Fruit fly (Drosophila melanogaster) whole organism, embryonic: Measurements from ENCODE around the gene nmo.

Experiments used
- Aef1 ChIP-seq: fragments of 200-800 bp; sonication (Bioruptor generic); IDR thresholded peaks from 3 replicates; pipeline ENCODE4 v1.3.6; 2022; ENCODE audit warnings: missing biosample characterization, missing genetic modification characterization
- Atf-2 ChIP-seq: fragments of 200-800 bp; sonication (Bioruptor generic); optimal IDR thresholded peaks from 2 replicates; lab custom pipeline; 2016; ENCODE audit warnings: missing biosample characterization, missing genetic modification characterization
- B-H2 ChIP-seq: fragments of 200-800 bp; sonication (Bioruptor generic); optimal IDR thresholded peaks from 2 replicates; lab custom pipeline; 2018; ENCODE audit warnings: missing biosample characterization, mild to moderate bottlenecking, missing genetic modification characterization
- CG10959 ChIP-seq: fragments of 200-800 bp; sonication (Bioruptor generic); IDR thresholded peaks from 2 replicates; pipeline ENCODE4 v1.3.6; 2022; ENCODE audit warnings: missing biosample characterization, missing genetic modification characterization
- CG12391 ChIP-seq: fragments of 200-800 bp; sonication (Bioruptor generic); optimal IDR thresholded peaks from 3 replicates; lab custom pipeline; 2018; ENCODE audit warnings: missing biosample characterization, mild to moderate bottlenecking, missing genetic modification characterization, moderate library complexity
- CG13123 ChIP-seq: fragments of 200-800 bp; sonication (Bioruptor generic); optimal IDR thresholded peaks from 2 replicates; lab custom pipeline; 2016; ENCODE audit warnings: missing biosample characterization, missing genetic modification characterization
- CG13775 ChIP-seq: fragments of 200-800 bp; sonication (Bioruptor generic); optimal IDR thresholded peaks from 3 replicates; lab custom pipeline; 2017; ENCODE audit warnings: missing biosample characterization, mild to moderate bottlenecking, missing genetic modification characterization
- CG15479 ChIP-seq: fragments of 200-800 bp; sonication (Bioruptor generic); optimal IDR thresholded peaks from 3 replicates; lab custom pipeline; 2019; ENCODE audit warnings: missing biosample characterization, mild to moderate bottlenecking, missing genetic modification characterization, moderate library complexity
- CG1602 ChIP-seq: fragments of 200-800 bp; sonication (Bioruptor generic); optimal IDR thresholded peaks from 3 replicates; lab custom pipeline; 2016; ENCODE audit warnings: missing biosample characterization, missing genetic modification characterization
- CG16779 ChIP-seq: fragments of 200-800 bp; sonication (Bioruptor generic); IDR thresholded peaks from 2 replicates; pipeline ENCODE4 v1.3.6; 2022; ENCODE audit warnings: missing biosample characterization, missing genetic modification characterization
- CG17829 ChIP-seq: fragments of 200-800 bp; optimal IDR thresholded peaks from 2 replicates; lab custom pipeline; 2019; ENCODE audit warnings: missing biosample characterization, mild to moderate bottlenecking, missing genetic modification characterization, moderate library complexity
- CG18764 ChIP-seq: fragments of 200-800 bp; sonication (Bioruptor generic); optimal IDR thresholded peaks from 3 replicates; lab custom pipeline; 2016; ENCODE audit warnings: missing biosample characterization, missing genetic modification characterization
- CG2120 ChIP-seq: fragments of 200-800 bp; sonication (Bioruptor generic); optimal IDR thresholded peaks from 3 replicates; lab custom pipeline; 2016; ENCODE audit warnings: missing biosample characterization, missing genetic modification characterization
- CG3065 ChIP-seq: fragments of 200-800 bp; sonication (Bioruptor generic); optimal IDR thresholded peaks from 2 replicates; lab custom pipeline; 2016; ENCODE audit warnings: missing biosample characterization, missing genetic modification characterization
- CG3163 ChIP-seq: fragments of 200-800 bp; sonication (Bioruptor generic); optimal IDR thresholded peaks from 3 replicates; lab custom pipeline; 2016; ENCODE audit warnings: missing biosample characterization, missing genetic modification characterization
- CG3281 ChIP-seq: fragments of 200-800 bp; sonication (Bioruptor generic); optimal IDR thresholded peaks from 3 replicates; lab custom pipeline; 2017; ENCODE audit warnings: missing biosample characterization, mild to moderate bottlenecking, missing genetic modification characterization
- CG3838 ChIP-seq: fragments of 200-800 bp; sonication (Bioruptor generic); optimal IDR thresholded peaks from 3 replicates; lab custom pipeline; 2016; ENCODE audit warnings: missing biosample characterization, missing genetic modification characterization
- CG4424 ChIP-seq: fragments of 200-800 bp; sonication (Bioruptor generic); optimal IDR thresholded peaks from 3 replicates; lab custom pipeline; 2016; ENCODE audit warnings: missing biosample characterization, missing genetic modification characterization
- CG4820 ChIP-seq: fragments of 200-800 bp; sonication (Bioruptor generic); optimal IDR thresholded peaks from 3 replicates; lab custom pipeline; 2016; ENCODE audit warnings: missing biosample characterization, missing genetic modification characterization
- CG6272 ChIP-seq: fragments of 200-800 bp; sonication (Bioruptor generic); IDR thresholded peaks from 2 replicates; pipeline ENCODE4 v1.3.6; 2022; ENCODE audit warnings: missing biosample characterization, missing genetic modification characterization
- CG7556 ChIP-seq: fragments of 200-800 bp; sonication (Bioruptor generic); optimal IDR thresholded peaks from 2 replicates; lab custom pipeline; 2017; ENCODE audit warnings: missing biosample characterization, mild to moderate bottlenecking, missing genetic modification characterization
- CG9437 ChIP-seq: fragments of 200-800 bp; sonication (Bioruptor generic); optimal IDR thresholded peaks from 2 replicates; lab custom pipeline; 2018; ENCODE audit warnings: missing biosample characterization, mild to moderate bottlenecking, missing genetic modification characterization
- D19A ChIP-seq: fragments of 200-800 bp; optimal IDR thresholded peaks from 3 replicates; lab custom pipeline; 2019; ENCODE audit warnings: missing biosample characterization, mild to moderate bottlenecking, missing genetic modification characterization, moderate library complexity
- Dad ChIP-seq: fragments of 200-800 bp; sonication (Bioruptor generic); optimal IDR thresholded peaks from 3 replicates; lab custom pipeline; 2016; ENCODE audit warnings: missing biosample characterization, missing genetic modification characterization
- Doc3 ChIP-seq: fragments of 200-800 bp; sonication (Bioruptor generic); IDR thresholded peaks from 3 replicates; pipeline ENCODE4 v1.3.6; 2022; ENCODE audit warnings: missing biosample characterization, missing genetic modification characterization; ENCODE audit not compliant: partially characterized antibody
- H15 ChIP-seq: fragments of 200-800 bp; sonication (Bioruptor generic); IDR thresholded peaks from 3 replicates; pipeline ENCODE4 v1.3.6; 2022; ENCODE audit warnings: missing biosample characterization, missing genetic modification characterization
- Mes4 ChIP-seq: fragments of 200-800 bp; sonication (Bioruptor generic); optimal IDR thresholded peaks from 2 replicates; lab custom pipeline; 2016; ENCODE audit warnings: missing biosample characterization, missing genetic modification characterization
- Ptx1 ChIP-seq: fragments of 200-800 bp; sonication (Bioruptor generic); IDR thresholded peaks from 2 replicates; pipeline ENCODE4 v1.3.6; 2022; ENCODE audit warnings: missing biosample characterization, missing genetic modification characterization
- Scr ChIP-seq: fragments of 200-800 bp; sonication (Bioruptor generic); IDR thresholded peaks from 2 replicates; pipeline ENCODE4 v1.3.6; 2022; ENCODE audit warnings: missing biosample characterization, missing genetic modification characterization; ENCODE audit not compliant: partially characterized antibody
- Six4 ChIP-seq: fragments of 200-800 bp; sonication (Bioruptor generic); optimal IDR thresholded peaks from 2 replicates; lab custom pipeline; 2016; ENCODE audit warnings: missing biosample characterization, missing genetic modification characterization
- Sox100B ChIP-seq: fragments of 200-800 bp; sonication (Bioruptor generic); optimal IDR thresholded peaks from 3 replicates; lab custom pipeline; 2018; ENCODE audit warnings: missing biosample characterization, mild to moderate bottlenecking, missing genetic modification characterization
- TFAM ChIP-seq: fragments of 200-800 bp; sonication (Bioruptor generic); optimal IDR thresholded peaks from 2 replicates; lab custom pipeline; 2017; ENCODE audit warnings: missing biosample characterization, missing genetic modification characterization, inconsistent platforms
- bowl ChIP-seq: fragments of 200-800 bp; sonication (Bioruptor generic); IDR thresholded peaks from 2 replicates; pipeline ENCODE4 v1.3.6; 2022; ENCODE audit warnings: missing biosample characterization, missing genetic modification characterization
- br ChIP-seq: fragments of >200 bp; optimal IDR thresholded peaks from 2 replicates; lab custom pipeline; 2017
- dm ChIP-seq: fragments of 200-800 bp; sonication (Bioruptor generic); optimal IDR thresholded peaks from 3 replicates; lab custom pipeline; 2016; ENCODE audit warnings: missing biosample characterization, missing genetic modification characterization
- ems ChIP-seq: fragments of 200-800 bp; sonication (Bioruptor generic); optimal IDR thresholded peaks from 3 replicates; lab custom pipeline; 2016; ENCODE audit warnings: missing biosample characterization, missing genetic modification characterization
- exex ChIP-seq: fragments of 200-800 bp; sonication (Bioruptor generic); optimal IDR thresholded peaks from 4 replicates; lab custom pipeline; 2018; ENCODE audit warnings: missing biosample characterization, mild to moderate bottlenecking, missing genetic modification characterization, moderate library complexity
- fd102C ChIP-seq: fragments of 200-800 bp; sonication (Bioruptor generic); optimal IDR thresholded peaks from 2 replicates; lab custom pipeline; 2018; ENCODE audit warnings: missing biosample characterization, mild to moderate bottlenecking, missing genetic modification characterization, moderate library complexity
- gcm ChIP-seq: fragments of 200-800 bp; sonication (Bioruptor generic); optimal IDR thresholded peaks from 2 replicates; lab custom pipeline; 2019; ENCODE audit warnings: missing biosample characterization, mild to moderate bottlenecking, missing genetic modification characterization, moderate library complexity
- gem ChIP-seq: fragments of 200-800 bp; sonication (Bioruptor generic); optimal IDR thresholded peaks from 2 replicates; lab custom pipeline; 2019; ENCODE audit warnings: missing biosample characterization, mild to moderate bottlenecking, missing genetic modification characterization, moderate library complexity
- insv ChIP-seq, 2 experiments: fragments of 200-800 bp; sonication (Bioruptor generic); optimal IDR thresholded peaks; 3 replicates each; lab custom pipeline; 2016 to 2018; ENCODE audit warnings: missing biosample characterization in 2 of 2, missing genetic modification characterization in 2 of 2
- mirr ChIP-seq: fragments of 200-800 bp; sonication (Bioruptor generic); optimal IDR thresholded peaks from 3 replicates; lab custom pipeline; 2018; ENCODE audit warnings: missing biosample characterization, mild to moderate bottlenecking, missing genetic modification characterization
- prd ChIP-seq, 3 experiments: fragments of >200 bp in 2 of 3; fragments of 200-800 bp in 1 of 3; sonication (Bioruptor generic) in 1 of 3; optimal IDR thresholded peaks in 2 of 3; IDR thresholded peaks in 1 of 3; 2 replicates in 2 of 3; 3 replicates in 1 of 3; pipeline versions ENCODE4 v1.3.6 to Lab custom; 2017 to 2022; ENCODE audit warnings: missing biosample characterization in 1 of 3, missing genetic modification characterization in 1 of 3
- run ChIP-seq: fragments of 200-800 bp; sonication (Bioruptor generic); optimal IDR thresholded peaks from 3 replicates; lab custom pipeline; 2018; ENCODE audit warnings: missing biosample characterization, mild to moderate bottlenecking, missing genetic modification characterization
- slou ChIP-seq: fragments of 200-800 bp; sonication (Bioruptor generic); optimal IDR thresholded peaks from 3 replicates; lab custom pipeline; 2016; ENCODE audit warnings: missing biosample characterization, missing genetic modification characterization
- stc ChIP-seq: fragments of 200-800 bp; sonication (Bioruptor generic); IDR thresholded peaks from 2 replicates; pipeline ENCODE4 v1.3.6; 2022; ENCODE audit warnings: missing biosample characterization, missing genetic modification characterization
- trem ChIP-seq: fragments of 200-800 bp; optimal IDR thresholded peaks from 3 replicates; lab custom pipeline; 2019; ENCODE audit warnings: missing biosample characterization, mild to moderate bottlenecking, missing genetic modification characterization, moderate library complexity
- vfl ChIP-seq: fragments of 200-800 bp; sonication (Bioruptor generic); optimal IDR thresholded peaks from 2 replicates; lab custom pipeline; 2016; ENCODE audit warnings: missing biosample characterization, missing genetic modification characterization
- yki ChIP-seq: fragments of >200 bp; optimal IDR thresholded peaks from 3 replicates; lab custom pipeline; 2018

nmo gene

dm6 chr3L:7960707-7961695 lies 17.8 kb upstream of the nmo start (continued):
- TF ChIP-seq TFAM (no peak), H15 (no peak), ems (GFP tag; lab: Kevin White, UChicago) (no peak), exex (tag; lab: Kevin White, UChicago) (peak; percentile 100), Dad (GFP tag; lab: Kevin White, UChicago) (no peak), CG1602 (GFP tag; lab: Kevin White, UChicago) (no peak), CG3163 (GFP tag; lab: Kevin White, UChicago) (no peak), CG2120 (no peak), vfl (no peak), Aef1 (GFP tag; lab: Robert Waterston, UW) (no peak), B-H2 (GFP tag; lab: Kevin White, UChicago) (peak; percentile 53), Doc3 (no peak), CG3838 (GFP tag; lab: Kevin White, UChicago) (no peak), Scr (GFP tag; lab: Robert Waterston, UW) (no peak), CG12391 (tag; lab: Kevin White, UChicago) (no peak), mirr (GFP tag; lab: Kevin White, UChicago) (peak; percentile 85), CG10959 (GFP tag; lab: Robert Waterston, UW) (no peak), CG7556 (GFP tag; lab: Kevin White, UChicago) (no peak), CG15479 (GFP tag; lab: Kevin White, UChicago) (no peak), Sox100B (GFP tag; lab: Kevin White, UChicago) (peak; percentile 31), Mes4 (peak; percentile 27), bowl (GFP tag; lab: Robert Waterston, UW) (no peak), CG3065 (GFP tag; lab: Kevin White, UChicago) (no peak), CG4820 (GFP tag; lab: Kevin White, UChicago) (no peak), br (no peak), CG13123 (no peak), gem (tag; lab: Kevin White, UChicago) (peak; percentile 5), Atf-2 (GFP tag; lab: Kevin White, UChicago) (no peak), Ptx1 (GFP tag; lab: Robert Waterston, UW) (no peak; the same call in 1 of the 2 replicates), run (no peak), Six4 (GFP tag; lab: Kevin White, UChicago) (no peak), insv (GFP tag; optimal IDR thresholded peaks at IDR 0.05; lab: Kevin White, UChicago) (no peak), CG17829 (tag; lab: Kevin White, UChicago) (no peak), gcm (GFP tag; lab: Kevin White, UChicago) (peak; percentile 14), CG13775 (GFP tag; lab: Kevin White, UChicago) (no peak), CG3281 (GFP tag; lab: Kevin White, UChicago) (peak; percentile 65), CG9437 (GFP tag; lab: Kevin White, UChicago) (no peak), trem (no peak), slou (GFP tag; lab: Kevin White, UChicago) (no peak), CG18764 (peak; percentile 17), dm (GFP tag; lab: Kevin White, UChicago) (no peak), CG4424 (GFP tag; lab: Kevin White, UChicago) (no peak), CG6272 (GFP tag; lab: Robert Waterston, UW) (no peak), fd102C (GFP tag; lab: Kevin White, UChicago) (no peak), D19A (peak; percentile 53), stc (no peak), yki (lab: Kevin White, UChicago) (no peak), prd (optimal IDR thresholded peaks at IDR 0.05; lab: Kevin White, UChicago) (no peak), prd (GFP tag; IDR thresholded peaks at IDR 0.05; lab: Robert Waterston, UW) (no peak), CG16779 (GFP tag; lab: Robert Waterston, UW) (no peak)
